Worm (Caenorhabditis elegans) whole organism, L4/young adult: Measurements from ENCODE around the gene C30G12.1.
A peak's percentile ranks its signal among the peaks of the same experiment; 100 is the strongest.

Experiments
- W03F9.2 ChIP-seq: fragments of 150-350 bp; optimal IDR thresholded peaks from 2 replicates; lab custom pipeline; 2014; ENCODE audit warnings: missing biosample characterization, missing genetic modification characterization
- dao-5 ChIP-seq: sonication (generic microtip); optimal IDR thresholded peaks from 2 replicates; lab custom pipeline; 2016; ENCODE audit warnings: missing genotype, missing genetic modification characterization, moderate library complexity, missing compliant biosample characterization
- him-1 ChIP-seq: sonication (generic microtip); optimal IDR thresholded peaks from 2 replicates; lab custom pipeline; 2016; ENCODE audit warnings: missing genotype, missing genetic modification reagents, missing genetic modification characterization, missing compliant biosample characterization

C30G12.1 gene

DNA sequence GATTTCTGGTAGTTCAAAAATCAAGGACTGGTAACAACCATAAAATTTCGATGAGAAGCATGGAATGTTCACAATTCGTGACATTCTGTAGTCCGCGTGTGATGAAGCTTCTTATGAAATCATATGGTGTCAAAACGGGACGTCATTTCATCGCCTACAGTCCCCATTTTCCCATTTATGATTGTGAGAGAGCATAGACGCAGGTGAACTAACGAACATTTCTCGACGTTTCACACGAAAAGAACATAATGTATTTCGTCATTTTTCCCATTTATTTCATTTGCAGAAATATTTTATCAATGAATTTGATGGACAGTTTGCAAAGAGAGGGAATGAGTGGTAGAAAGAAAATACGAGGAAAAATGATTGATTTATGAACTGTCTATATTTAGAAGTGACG is 12.0 kb upstream of the C30G12.1 start:
- TF ChIP-seq dao-5 (tag; lab: Kevin White, UChicago) (no peak), W03F9.2 (tag; lab: Kevin White, UChicago) (no peak)

- TF ChIP-seq W03F9.2 (tag; lab: Kevin White, UChicago): no peak
- no peak for TF ChIP-seq him-1 (tag; lab: Kevin White, UChicago)
- no peak for TF ChIP-seq dao-5 (tag; lab: Kevin White, UChicago)
Measured at ce11 chrII:7287709-7288108, 11.4 kb upstream of the C30G12.1 start.

ce11 chrII:7289923-7290476 is 9.1 kb upstream of the C30G12.1 start, which contains the start of gene C30G12.2:
Gene C30G12.2, plus strand, starts transcription at chrII:7290426.
- TF ChIP-seq W03F9.2 (tag; lab: Kevin White, UChicago) (no peak), him-1 (tag; lab: Kevin White, UChicago) (no peak), dao-5 (tag; lab: Kevin White, UChicago) (no peak)

- TF ChIP-seq him-1 (tag; lab: Kevin White, UChicago) (no peak), dao-5 (tag; lab: Kevin White, UChicago) (no peak)
Measured at ce11 chrII:7295917-7296316, 3.2 kb upstream of the C30G12.1 start, which contains the start of gene C30G12.6. Gene C30G12.6, minus strand, starts transcription at chrII:7296017.

DNA sequence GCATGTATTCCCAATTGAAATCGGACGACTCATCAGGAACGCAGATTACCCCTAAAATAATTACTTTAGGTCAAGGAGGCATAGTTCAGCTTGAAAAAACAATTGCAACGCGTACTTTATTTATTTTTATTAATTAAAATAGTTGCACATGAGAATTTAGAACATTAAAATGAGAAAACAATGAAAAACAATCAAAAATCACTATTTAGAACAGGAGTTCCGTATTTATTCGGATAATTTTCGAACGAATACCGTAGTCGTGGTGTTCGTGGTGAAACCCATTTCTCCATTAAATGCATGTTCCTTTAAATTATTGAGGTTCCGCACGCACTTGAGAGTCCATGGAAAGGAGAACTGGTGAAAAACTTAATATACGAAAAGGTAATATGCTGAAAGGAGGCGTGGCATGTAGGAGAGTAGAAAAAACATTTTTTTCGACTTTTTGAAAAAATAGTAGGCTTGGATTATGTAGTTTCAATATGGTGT is 902 bp upstream of the C30G12.1 start, which contains the start of gene puf-8:
Gene puf-8, minus strand, starts transcription at position 51 of the 486 bp plus-strand sequence.
- TF ChIP-seq W03F9.2 (tag; lab: Kevin White, UChicago) (no peak), dao-5 (tag; lab: Kevin White, UChicago) (no peak), him-1 (tag; lab: Kevin White, UChicago) (no peak)

DNA sequence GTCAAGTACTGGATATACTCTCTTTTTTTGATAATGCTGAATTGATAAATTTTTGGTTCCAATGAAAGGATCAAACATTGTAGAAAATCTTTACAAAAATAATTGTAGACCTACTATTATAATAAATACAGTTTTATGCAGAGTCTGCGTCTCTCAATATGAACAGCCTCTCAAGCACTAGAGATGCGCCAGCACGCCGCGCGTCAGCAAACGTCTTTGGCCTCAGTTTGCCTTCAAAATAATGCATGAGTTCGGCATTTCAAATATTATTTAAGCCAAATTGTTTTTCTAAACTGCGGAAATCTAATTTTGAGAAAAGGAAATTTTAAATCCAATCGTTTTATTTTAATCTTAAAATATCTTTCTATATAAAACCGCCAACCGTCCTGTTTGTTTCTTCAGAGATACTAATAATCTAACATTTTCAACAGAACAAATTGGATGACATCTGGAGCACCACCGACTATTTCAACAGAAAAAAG is 2.6 kb downstream of the C30G12.1 start, which contains the start of gene cul-4:
Gene cul-4, plus strand, starts transcription at position 432 of the 482 bp plus-strand sequence.
- no peak for TF ChIP-seq dao-5 (tag; lab: Kevin White, UChicago)
- TF ChIP-seq W03F9.2 (tag; lab: Kevin White, UChicago): peak; percentile 82
- no peak for TF ChIP-seq him-1 (tag; lab: Kevin White, UChicago)

DNA sequence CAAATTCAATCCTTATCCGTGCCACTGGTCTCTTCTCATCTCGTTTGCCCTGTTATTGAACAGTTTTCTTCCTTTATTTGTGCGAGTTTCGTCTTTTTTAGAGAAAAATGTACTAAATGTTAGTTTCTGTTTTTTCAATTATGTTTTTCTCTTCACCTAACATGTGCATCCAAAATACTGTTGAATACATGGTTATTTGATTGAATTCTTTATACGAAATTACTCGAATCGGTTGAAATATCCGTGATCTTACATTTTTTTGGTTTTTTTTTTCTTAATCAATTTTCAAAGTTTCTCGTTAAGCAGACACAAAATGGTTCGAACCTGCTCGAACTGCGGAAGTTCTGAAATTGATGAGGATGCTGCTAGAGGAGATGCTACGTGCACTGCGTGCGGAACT is 6.4 kb downstream of the C30G12.1 start, which contains the start of gene brf-1:
Gene brf-1, plus strand, starts transcription at position 301 of the 400 bp plus-strand sequence.
- TF ChIP-seq him-1 (tag; lab: Kevin White, UChicago): no peak
- TF ChIP-seq dao-5 (tag; lab: Kevin White, UChicago): no peak
- TF ChIP-seq W03F9.2 (tag; lab: Kevin White, UChicago): no peak

DNA sequence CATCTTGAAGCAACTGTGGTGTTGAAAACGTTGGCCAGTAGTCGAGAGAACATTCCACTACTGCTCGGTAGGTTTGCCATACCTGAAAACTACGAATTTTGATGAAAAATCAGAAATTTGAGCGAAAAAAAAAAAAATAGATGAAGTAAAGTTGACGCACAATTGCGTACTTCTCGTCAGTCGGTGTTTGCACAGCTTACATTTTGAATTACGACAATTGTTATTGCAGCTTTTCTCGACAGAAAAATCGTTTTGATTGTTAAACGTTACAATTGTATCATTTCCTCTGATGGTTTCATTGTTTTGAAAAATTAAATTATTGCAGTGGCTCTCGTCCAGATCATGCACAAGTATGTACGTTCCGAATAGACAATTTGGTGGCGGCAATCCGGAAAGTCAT is 10.9 kb downstream of the C30G12.1 start, which contains the start of the genes F45E12.5 and cnep-1:
Gene F45E12.5, minus strand, starts transcription at position 93 of the 400 bp plus-strand sequence.
Gene cnep-1, plus strand, starts transcription at position 326 of the 400 bp plus-strand sequence.
- no peak for TF ChIP-seq dao-5 (tag; lab: Kevin White, UChicago)
- no peak for TF ChIP-seq W03F9.2 (tag; lab: Kevin White, UChicago)
- no peak for TF ChIP-seq him-1 (tag; lab: Kevin White, UChicago)

DNA sequence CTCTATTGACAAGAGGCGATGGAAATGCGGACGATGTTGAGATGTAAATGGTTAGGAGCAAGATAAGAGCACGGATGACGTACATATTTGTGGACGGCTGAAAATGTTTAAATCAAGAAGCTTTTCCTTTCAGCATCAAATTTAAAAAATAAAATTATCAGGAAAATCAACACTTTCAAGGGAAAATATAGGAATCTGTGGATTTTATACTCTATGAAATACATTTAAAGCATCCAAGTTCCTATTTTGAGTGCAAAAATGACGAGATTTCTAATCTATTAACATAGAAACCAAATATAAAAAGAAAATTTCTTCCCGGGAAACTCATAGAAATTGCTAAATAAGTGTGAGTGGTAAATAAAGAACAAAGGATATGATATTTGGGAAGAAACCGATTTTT is 14.9 kb downstream of the C30G12.1 start, which contains the start of gene F45E12.6:
Gene F45E12.6, minus strand, starts transcription at position 101 of the 400 bp plus-strand sequence.
- no peak for TF ChIP-seq him-1 (tag; lab: Kevin White, UChicago)
- no peak for TF ChIP-seq dao-5 (tag; lab: Kevin White, UChicago)
- no peak for TF ChIP-seq W03F9.2 (tag; lab: Kevin White, UChicago)

ce11 chrII:7317468-7317867 is 18.3 kb downstream of the C30G12.1 start, which contains the start of gene F21D12.2:
Gene F21D12.2, plus strand, starts transcription at chrII:7317768.
- no peak for TF ChIP-seq him-1 (tag; lab: Kevin White, UChicago)
- no peak for TF ChIP-seq W03F9.2 (tag; lab: Kevin White, UChicago)
- TF ChIP-seq dao-5 (tag; lab: Kevin White, UChicago): no peak

DNA sequence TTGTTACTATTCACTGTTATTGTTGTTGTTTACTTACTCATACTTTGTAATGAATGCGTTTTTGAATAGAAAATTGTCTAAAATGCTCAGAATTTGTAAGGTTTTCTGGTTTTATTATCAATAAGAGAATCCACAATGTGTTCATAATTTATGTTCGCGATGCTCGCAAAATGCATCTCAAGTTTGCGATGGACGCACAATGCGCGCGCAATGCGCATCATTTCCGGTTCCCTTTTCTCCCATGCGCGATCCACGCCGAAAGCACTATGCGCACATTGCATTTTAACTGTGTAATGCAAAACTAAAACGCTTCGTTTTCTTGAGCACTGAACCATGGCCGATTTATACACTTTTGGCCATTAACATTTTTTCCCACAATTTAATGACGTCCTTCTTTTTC is 20.3 kb downstream of the C30G12.1 start:
- peak; percentile 80 for TF ChIP-seq him-1 (tag; lab: Kevin White, UChicago)
- no peak for TF ChIP-seq dao-5 (tag; lab: Kevin White, UChicago)
- TF ChIP-seq W03F9.2 (tag; lab: Kevin White, UChicago): no peak

DNA sequence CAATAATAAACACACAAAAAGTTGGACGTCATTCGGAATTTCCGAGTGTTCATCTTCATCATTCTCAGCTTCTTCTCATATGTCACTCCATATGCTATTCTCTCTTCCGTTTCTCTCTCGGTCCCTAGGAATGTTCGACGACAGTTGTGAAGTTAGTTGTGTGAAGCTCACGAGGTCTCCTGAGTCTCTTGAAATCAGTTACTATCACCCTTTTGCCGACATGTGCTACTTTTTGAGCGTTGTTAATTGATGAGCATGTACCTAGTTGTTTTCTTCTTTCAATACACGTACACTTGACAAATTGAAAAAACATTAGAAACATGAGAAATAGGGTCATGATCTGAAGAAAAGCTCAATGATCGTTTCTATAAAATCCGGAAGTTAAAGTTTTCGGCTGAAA is 24.2 kb downstream of the C30G12.1 start:
- no peak for TF ChIP-seq dao-5 (tag; lab: Kevin White, UChicago)

DNA sequence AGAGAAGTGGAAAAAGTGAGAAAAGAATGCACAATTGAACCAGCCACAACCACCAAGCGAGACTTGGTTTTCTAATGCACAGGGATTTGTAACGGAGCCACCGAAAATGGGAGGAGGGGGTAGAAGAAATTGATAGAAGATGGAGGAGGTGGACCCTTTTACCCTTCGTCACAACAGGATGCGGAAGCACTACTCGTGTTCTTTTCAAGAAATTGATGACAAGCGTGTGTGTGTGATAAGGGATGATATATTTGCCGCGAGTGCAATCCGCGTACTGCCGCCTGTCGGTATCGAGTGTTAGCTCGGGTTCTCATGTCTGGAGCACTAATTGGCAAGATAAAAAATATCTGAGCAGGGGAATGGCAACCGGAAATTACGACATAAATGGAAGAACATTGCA is 24.8 kb downstream of the C30G12.1 start, which contains the start of gene F21D12.3:
Gene F21D12.3, minus strand, starts transcription at position 101 of the 400 bp plus-strand sequence.
- TF ChIP-seq W03F9.2 (tag; lab: Kevin White, UChicago) (no peak), him-1 (tag; lab: Kevin White, UChicago) (no peak), dao-5 (tag; lab: Kevin White, UChicago) (no peak)
